Fruit fly (Drosophila melanogaster) whole organism: Measurements from ENCODE around the gene Diap1.

Experiments
- EcR ChIP-seq, 2 experiments: fragments of >200 bp; optimal IDR thresholded peaks; 2 replicates each; lab custom pipeline; 2017; ENCODE audit warnings: missing biosample characterization in 2 of 2, missing genetic modification characterization in 2 of 2, missing genetic modification reagents in 2 of 2
- psq ChIP-seq: fragments of >200 bp; optimal IDR thresholded peaks from 2 replicates; lab custom pipeline; 2017
- usp ChIP-seq: fragments of >200 bp; optimal IDR thresholded peaks from 2 replicates; lab custom pipeline; 2017; ENCODE audit warnings: missing biosample characterization, missing genetic modification characterization, mixed read lengths

dm6 chr3L:16082251-16082650, 31.4 kb upstream of the Diap1 start, which contains the start of gene CG33258:
- TF ChIP-seq psq (lab: Kevin White, UChicago): no peak
- no peak for TF ChIP-seq EcR (GFP tag; optimal IDR thresholded peaks at IDR 0.05; lab: Kevin White, UChicago)
- no peak for TF ChIP-seq usp (GFP tag; lab: Kevin White, UChicago)
